Worm (Caenorhabditis elegans) whole organism, early embryonic: ENCODE results near the gene pink-1.

Source experiments
- aly-1 ChIP-seq: sonication (generic microtip); optimal IDR thresholded peaks from 2 replicates; lab custom pipeline; 2016; ENCODE audit warnings: missing genetic modification characterization, missing compliant biosample characterization
- ama-1 ChIP-seq: fragments of 150-350 bp; optimal IDR thresholded peaks from 2 replicates; lab custom pipeline; 2014
- ceh-13 ChIP-seq: fragments of 200-800 bp; sonication (Bioruptor generic); optimal IDR thresholded peaks from 2 replicates; lab custom pipeline; 2018; ENCODE audit warnings: mild to moderate bottlenecking, missing genetic modification characterization, missing compliant biosample characterization
- ceh-36 ChIP-seq: sonication (generic microtip); optimal IDR thresholded peaks from 2 replicates; lab custom pipeline; 2016; ENCODE audit warnings: missing genetic modification characterization, inconsistent platforms, missing compliant biosample characterization
- ets-7 ChIP-seq: sonication (generic microtip); optimal IDR thresholded peaks from 2 replicates; lab custom pipeline; 2016; ENCODE audit warnings: missing genotype, missing genetic modification characterization, missing compliant biosample characterization
- flt-1 ChIP-seq: fragments of 200-800 bp; sonication (Bioruptor generic); IDR thresholded peaks from 2 replicates; pipeline ENCODE4 v1.3.6; 2022; ENCODE audit warnings: missing genetic modification characterization, missing compliant biosample characterization
- hmbx-1 ChIP-seq: sonication (generic microtip); optimal IDR thresholded peaks from 2 replicates; lab custom pipeline; 2016; ENCODE audit warnings: mild to moderate bottlenecking, missing genetic modification characterization, missing compliant biosample characterization
- hmg-4 ChIP-seq: fragments of 200-800 bp; sonication (Bioruptor generic); optimal IDR thresholded peaks from 2 replicates; lab custom pipeline; 2018; ENCODE audit warnings: mild to moderate bottlenecking, missing genetic modification characterization, missing compliant biosample characterization
- pes-1 ChIP-seq: fragments of 200-800 bp; sonication (Bioruptor generic); IDR thresholded peaks from 2 replicates; pipeline ENCODE4 v1.3.6; 2022; ENCODE audit warnings: missing genetic modification reagents, missing genetic modification characterization, missing compliant biosample characterization
- scrt-1 ChIP-seq: fragments of 200-800 bp; sonication (Bioruptor generic); IDR thresholded peaks from 2 replicates; pipeline ENCODE4 v1.3.6; 2022; ENCODE audit warnings: missing genetic modification characterization, missing compliant biosample characterization
- sea-1 ChIP-seq: fragments of 200-800 bp; sonication (Bioruptor generic); conservative IDR thresholded peaks from 2 replicates; pipeline ENCODE4 v1.3.6; 2022; ENCODE audit warnings: missing genetic modification characterization, missing compliant biosample characterization
- tra-4 ChIP-seq: sonication (generic microtip); optimal IDR thresholded peaks from 2 replicates; lab custom pipeline; 2017; ENCODE audit warnings: missing genetic modification characterization, missing compliant biosample characterization

- no peak for TF ChIP-seq aly-1
- no peak for TF ChIP-seq ama-1
- TF ChIP-seq sea-1 (GFP tag; lab: Robert Waterston, UW): no peak
- TF ChIP-seq ets-7 (tag; lab: Kevin White, UChicago): no peak
- TF ChIP-seq scrt-1 (GFP tag; lab: Robert Waterston, UW): no peak
- TF ChIP-seq hmbx-1 (tag; lab: Kevin White, UChicago): no peak
- no peak for TF ChIP-seq ceh-13 (GFP tag; lab: Kevin White, UChicago)
- no peak for TF ChIP-seq hmg-4 (GFP tag; lab: Kevin White, UChicago)
- no peak for TF ChIP-seq ceh-36 (tag; lab: Kevin White, UChicago)
- TF ChIP-seq flt-1 (GFP tag; lab: Robert Waterston, UW): no peak
- no peak for TF ChIP-seq pes-1 (GFP tag; lab: Robert Waterston, UW)
- TF ChIP-seq tra-4: no peak
Measured at ce11 chrII:5414040-5414439, 18.5 kb upstream of the pink-1 start, which contains the start of the genes EEED8.14 and EEED8.3.
